1 fruit fly cellular context compared by ENCODE assay signal in genomic region chr3L:725527-726191, dm6.
TF ChIP-seq lines count a peak whose summit lies in the region.

No protein-coding gene starts in this region.

TF ChIP-seq in whole organism, embryonic, 481 proteins besides CTCF, POLR2A, EP300 and RAD21 (continued from another document):
- TF ChIP-seq CG9876 (GFP tag; optimal IDR thresholded peaks at IDR 0.05; lab: Kevin White, UChicago) = peak; percentile 42
- peak; percentile 80 for TF ChIP-seq Atf-2 (GFP tag; optimal IDR thresholded peaks at IDR 0.05; lab: Kevin White, UChicago)
- peak; percentile 89 for TF ChIP-seq pnt (GFP tag; optimal IDR thresholded peaks at IDR 0.05; lab: Kevin White, UChicago)
- peak; percentile 71; the same call in 2 of the 4 replicates for TF ChIP-seq Gug (GFP tag; IDR thresholded peaks at IDR 0.05; lab: Robert Waterston, UW)
- TF ChIP-seq CG3407 (GFP tag; optimal IDR thresholded peaks at IDR 0.05; lab: Kevin White, UChicago) = peak; percentile 72
- no peak for TF ChIP-seq hb (GFP tag; IDR thresholded peaks at IDR 0.05; lab: Robert Waterston, UW; ENCODE audit: partially characterized antibody)
- no peak for TF ChIP-seq CG6175 (GFP tag; IDR thresholded peaks at IDR 0.05; lab: Robert Waterston, UW)
- TF ChIP-seq nom (GFP tag; optimal IDR thresholded peaks at IDR 0.05; lab: Kevin White, UChicago) = no peak
- peak; percentile 54; the same call in 1 of the 3 replicates for TF ChIP-seq jigr1 (GFP tag; IDR thresholded peaks at IDR 0.05; lab: Robert Waterston, UW)
- TF ChIP-seq Elba2 (GFP tag; optimal IDR thresholded peaks at IDR 0.05; lab: Kevin White, UChicago) = peak; percentile 58
- peak; percentile 50 for TF ChIP-seq CG4617 (GFP tag; optimal IDR thresholded peaks at IDR 0.05; lab: Kevin White, UChicago; ENCODE audit: borderline replicate concordance)
- TF ChIP-seq schlank (tag; optimal IDR thresholded peaks at IDR 0.05; lab: Kevin White, UChicago) = no peak
- TF ChIP-seq tgo (GFP tag; IDR thresholded peaks at IDR 0.05; lab: Robert Waterston, UW) = peak; percentile 74; the same call in 2 of the 3 replicates
- TF ChIP-seq CG7271 (tag; optimal IDR thresholded peaks at IDR 0.05; lab: Kevin White, UChicago) = peak; percentile 49
- TF ChIP-seq Stat92E (GFP tag; optimal IDR thresholded peaks at IDR 0.05; lab: Kevin White, UChicago) = peak in 1 of 3 experiments; percentile 16
- peak; percentile 82 for TF ChIP-seq CG17361 (GFP tag; IDR thresholded peaks at IDR 0.05; lab: Robert Waterston, UW)
- TF ChIP-seq Trl (optimal IDR thresholded peaks at IDR 0.05; lab: Kevin White, UChicago) = no peak
- peak; percentile 83 for TF ChIP-seq Trl (GFP tag; optimal IDR thresholded peaks at IDR 0.05; lab: Kevin White, UChicago)
- TF ChIP-seq H15 (GFP tag; IDR thresholded peaks at IDR 0.05; lab: Robert Waterston, UW) = peak; percentile 71
- no peak for TF ChIP-seq h (optimal IDR thresholded peaks at IDR 0.05; lab: Kevin White, UChicago)
- no peak for TF ChIP-seq fru (optimal IDR thresholded peaks at IDR 0.05; lab: Kevin White, UChicago)
- TF ChIP-seq Hand (GFP tag; optimal IDR thresholded peaks at IDR 0.05; lab: Kevin White, UChicago) = no peak
- TF ChIP-seq CG17912 (GFP tag; optimal IDR thresholded peaks at IDR 0.05; lab: Kevin White, UChicago) = no peak
- TF ChIP-seq CG18599 (GFP tag; optimal IDR thresholded peaks at IDR 0.05; lab: Kevin White, UChicago) = no peak
- TF ChIP-seq CG5245 (GFP tag; optimal IDR thresholded peaks at IDR 0.05; lab: Kevin White, UChicago) = peak; percentile 91
- TF ChIP-seq CG30431 (GFP tag; optimal IDR thresholded peaks at IDR 0.05; lab: Kevin White, UChicago) = peak; percentile 92
- no peak for TF ChIP-seq HmgZ (tag; optimal IDR thresholded peaks at IDR 0.05; lab: Kevin White, UChicago)
